Worm (Caenorhabditis elegans): ENCODE results near the gene snr-5.
A peak's percentile ranks its signal among the peaks of the same experiment; 100 is the strongest.

snr-5 gene

ce11 chrIII:7891573-7892306 lies 29.9 kb downstream of the snr-5 start, which contains the start of the genes ZK688.5 and fahd-1 (continued):
- peak; percentile 76 for TF ChIP-seq swsn-7 (tag; optimal IDR thresholded peaks at IDR 0.05)
- no peak for TF ChIP-seq ceh-88 (GFP tag; IDR thresholded peaks at IDR 0.05)
- TF ChIP-seq lir-3 (tag; optimal IDR thresholded peaks at IDR 0.05; ENCODE audit: poor library complexity) = no peak
- no peak for TF ChIP-seq unc-62 (GFP tag; optimal IDR thresholded peaks at IDR 0.05)
- TF ChIP-seq dsc-1 (tag; optimal IDR thresholded peaks at IDR 0.05) = peak; percentile 39

ce11 chrIII:7892333-7892732 lies 30.5 kb downstream of the snr-5 start:
- TF ChIP-seq ets-5 (GFP tag; IDR thresholded peaks at IDR 0.05) = no peak
- no peak for TF ChIP-seq efl-3 (GFP tag; optimal IDR thresholded peaks at IDR 0.05)
- no peak for TF ChIP-seq snu-23 (GFP tag; optimal IDR thresholded peaks at IDR 0.05)
- TF ChIP-seq mef-2 (tag; optimal IDR thresholded peaks at IDR 0.05) = no peak
- no peak for TF ChIP-seq lin-35 (GFP tag; optimal IDR thresholded peaks at IDR 0.05)
- no peak for TF ChIP-seq C34B4.2 (tag; optimal IDR thresholded peaks at IDR 0.05)
- no peak for TF ChIP-seq unc-62 (GFP tag; optimal IDR thresholded peaks at IDR 0.05)
- TF ChIP-seq pax-3 (tag; optimal IDR thresholded peaks at IDR 0.05) = no peak
- no peak for TF ChIP-seq C04F5.9 (tag; optimal IDR thresholded peaks at IDR 0.05)

ce11 chrIII:7893224-7893623 lies 31.4 kb downstream of the snr-5 start:
- TF ChIP-seq tlp-1 (tag; optimal IDR thresholded peaks at IDR 0.05) = no peak
- TF ChIP-seq C16A3.4 (tag; optimal IDR thresholded peaks at IDR 0.05) = no peak
- no peak for TF ChIP-seq Y116A8C.19 (tag; optimal IDR thresholded peaks at IDR 0.05; ENCODE audit: borderline replicate concordance)
- no peak for TF ChIP-seq sptf-1 (tag; optimal IDR thresholded peaks at IDR 0.05)
- TF ChIP-seq ceh-82 (tag; optimal IDR thresholded peaks at IDR 0.05) = no peak
- no peak for TF ChIP-seq tbx-2 (tag; optimal IDR thresholded peaks at IDR 0.05)
- peak; percentile 27 for TF ChIP-seq fkh-8 (tag; optimal IDR thresholded peaks at IDR 0.05)
- no peak for TF ChIP-seq nhr-85 (tag)
- no peak for TF ChIP-seq ztf-4 (tag; optimal IDR thresholded peaks at IDR 0.05)
- no peak for TF ChIP-seq efl-1 (optimal IDR thresholded peaks at IDR 0.05)
- TF ChIP-seq efl-1 (GFP tag; optimal IDR thresholded peaks at IDR 0.05 in 1 of 2) = peak in 1 of 2 experiments; percentile 54
- TF ChIP-seq hlh-4 (tag; optimal IDR thresholded peaks at IDR 0.05) = no peak

- no peak for TF ChIP-seq lsy-2 (tag; optimal IDR thresholded peaks at IDR 0.05)
- no peak for TF ChIP-seq vab-15 (tag; optimal IDR thresholded peaks at IDR 0.05)
- no peak for TF ChIP-seq efl-1 (optimal IDR thresholded peaks at IDR 0.05)
- TF ChIP-seq efl-1 (GFP tag; optimal IDR thresholded peaks at IDR 0.05 in 1 of 2) = no peak
- TF ChIP-seq ztf-4 (tag; optimal IDR thresholded peaks at IDR 0.05) = no peak
- no peak for TF ChIP-seq pqm-1 (tag; optimal IDR thresholded peaks at IDR 0.05)
- TF ChIP-seq C16A3.4 (tag; optimal IDR thresholded peaks at IDR 0.05) = no peak
- TF ChIP-seq Y116A8C.19 (tag; optimal IDR thresholded peaks at IDR 0.05; ENCODE audit: borderline replicate concordance) = no peak
- TF ChIP-seq nhr-237 (tag; optimal IDR thresholded peaks at IDR 0.05) = no peak
- TF ChIP-seq sup-37 (GFP tag; optimal IDR thresholded peaks at IDR 0.05) = no peak
These were observed 32.9 kb downstream of the snr-5 start, which contains the start of gene ZK688.4 for ce11 chrIII:7894724-7895123. Gene ZK688.4 (plus strand): TSS chrIII:7895024.

ce11 chrIII:7896925-7897324 lies 35.1 kb downstream of the snr-5 start, which contains the start of gene ZK688.10:
Gene ZK688.10 (minus strand): TSS chrIII:7897025.
- TF ChIP-seq nhr-28 (tag; optimal IDR thresholded peaks at IDR 0.05) (no peak), pag-3 (tag; optimal IDR thresholded peaks at IDR 0.05; ENCODE audit: borderline replicate concordance, insufficient read depth) (no peak), F16B12.6 (tag; optimal IDR thresholded peaks at IDR 0.05) (no peak), ceh-90 (tag; optimal IDR thresholded peaks at IDR 0.05) (no peak), C04F5.9 (tag; optimal IDR thresholded peaks at IDR 0.05) (no peak), nhr-19 (GFP tag; conservative IDR thresholded peaks at IDR 0.05) (no peak), dpl-1 (GFP tag; optimal IDR thresholded peaks at IDR 0.05) (no peak), aly-2 (tag; optimal IDR thresholded peaks at IDR 0.05) (no peak), ama-1 (optimal IDR thresholded peaks at IDR 0.05) (no peak), mab-9 (GFP tag; IDR thresholded peaks at IDR 0.05) (no peak), nhr-85 (tag) (no peak), irx-1 (tag; optimal IDR thresholded peaks at IDR 0.05) (no peak), fkh-8 (tag; optimal IDR thresholded peaks at IDR 0.05) (no peak), nhr-76 (tag; optimal IDR thresholded peaks at IDR 0.05) (no peak), snpc-4 (tag; optimal IDR thresholded peaks at IDR 0.05) (no peak), ces-1 (GFP tag; optimal IDR thresholded peaks at IDR 0.05) (no peak)

Data from whole organism, L1 larva.